Fruit fly (Drosophila melanogaster): ENCODE measurements around the gene IKKbeta.

DNA sequence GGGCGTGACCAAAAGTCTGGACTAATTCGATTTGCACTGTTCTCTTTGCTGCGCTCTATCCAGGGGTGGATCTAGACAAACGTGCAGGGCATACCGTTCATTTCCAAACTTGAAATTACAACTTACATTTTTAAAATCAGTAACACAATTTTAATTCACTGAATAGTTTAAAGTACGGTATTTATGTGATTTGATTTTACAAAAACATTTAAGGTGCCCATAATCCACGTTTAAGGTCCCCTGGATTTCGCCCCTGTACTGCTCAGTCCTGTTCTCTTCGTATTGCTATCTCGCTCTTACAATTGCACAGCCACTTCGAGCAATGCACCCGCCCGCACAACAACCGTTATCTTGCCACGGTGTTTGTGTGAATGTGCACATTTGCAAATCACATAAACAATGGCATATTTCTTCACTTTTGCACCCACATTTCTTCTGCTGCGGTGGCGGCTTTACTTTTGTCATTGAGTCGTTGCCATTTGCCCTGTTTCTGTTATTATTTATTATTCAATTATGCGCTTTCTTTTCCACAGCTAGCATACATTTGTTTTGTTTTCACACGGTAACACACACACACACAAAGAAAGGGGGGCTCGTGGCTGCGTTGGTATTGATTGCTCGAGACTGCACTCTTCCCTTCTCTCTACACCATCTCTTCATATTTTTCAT, 48.6 kb upstream of the IKKbeta start:
- TF ChIP-seq CG8478 (optimal IDR thresholded peaks at IDR 0.05) (no peak), CTCF (optimal IDR thresholded peaks at IDR 0.05) (no peak)
